Fruit fly (Drosophila melanogaster) whole organism, embryonic: ENCODE data around the gene Polr3G.

Experiments
- Bgb ChIP-seq: fragments of 200-800 bp; sonication (Bioruptor generic); IDR thresholded peaks from 2 replicates; pipeline ENCODE4 v1.3.6; 2022; ENCODE audit warnings: missing biosample characterization, missing genetic modification characterization; ENCODE audit not compliant: partially characterized antibody
- Blimp-1 ChIP-seq: fragments of 200-800 bp; sonication (Bioruptor generic); optimal IDR thresholded peaks from 3 replicates; lab custom pipeline; 2018; ENCODE audit warnings: missing biosample characterization, missing genetic modification characterization, mild to moderate bottlenecking, moderate library complexity, missing genetic modification reagents
- CG10959 ChIP-seq: fragments of 200-800 bp; sonication (Bioruptor generic); IDR thresholded peaks from 2 replicates; pipeline ENCODE4 v1.3.6; 2022; ENCODE audit warnings: missing biosample characterization, missing genetic modification characterization
- CG12769 ChIP-seq: fragments of 200-800 bp; sonication (Bioruptor generic); optimal IDR thresholded peaks from 2 replicates; lab custom pipeline; 2019; ENCODE audit warnings: missing biosample characterization, mild to moderate bottlenecking, missing genetic modification characterization, moderate library complexity
- CG14014 ChIP-seq: fragments of 200-800 bp; sonication (Bioruptor generic); IDR thresholded peaks from 2 replicates; pipeline ENCODE4 v1.3.6; 2022; ENCODE audit warnings: missing biosample characterization, missing genetic modification characterization
- CG15514 ChIP-seq: fragments of 200-800 bp; sonication (Bioruptor generic); optimal IDR thresholded peaks from 3 replicates; lab custom pipeline; 2017; ENCODE audit warnings: missing biosample characterization, missing genetic modification characterization, mild to moderate bottlenecking, moderate library complexity, missing genetic modification reagents
- CG18599 ChIP-seq: fragments of 200-800 bp; sonication (Bioruptor generic); optimal IDR thresholded peaks from 3 replicates; lab custom pipeline; 2017; ENCODE audit warnings: missing biosample characterization, missing genetic modification characterization, mild to moderate bottlenecking, moderate library complexity, missing genetic modification reagents
- CG18619 ChIP-seq: fragments of 200-800 bp; sonication (Bioruptor generic); optimal IDR thresholded peaks from 3 replicates; lab custom pipeline; 2017; ENCODE audit warnings: missing biosample characterization, mild to moderate bottlenecking, missing genetic modification characterization
- CG3281 ChIP-seq: fragments of 200-800 bp; sonication (Bioruptor generic); optimal IDR thresholded peaks from 3 replicates; lab custom pipeline; 2017; ENCODE audit warnings: missing biosample characterization, mild to moderate bottlenecking, missing genetic modification characterization
- CG34224 ChIP-seq: fragments of 200-800 bp; sonication (Bioruptor generic); IDR thresholded peaks from 3 replicates; pipeline ENCODE4 v1.3.6; 2022; ENCODE audit warnings: missing biosample characterization, missing genetic modification characterization; ENCODE audit not compliant: partially characterized antibody
- CG34422 ChIP-seq: fragments of 200-800 bp; sonication (Bioruptor generic); IDR thresholded peaks from 3 replicates; pipeline ENCODE4 v1.3.6; 2022; ENCODE audit warnings: missing biosample characterization, missing genetic modification characterization
- CG4328 ChIP-seq: fragments of 200-800 bp; sonication (Bioruptor generic); optimal IDR thresholded peaks from 3 replicates; lab custom pipeline; 2017; ENCODE audit warnings: missing biosample characterization, missing genetic modification reagents, missing genetic modification characterization
- CG43689 ChIP-seq: fragments of 200-800 bp; sonication (Bioruptor generic); IDR thresholded peaks from 2 replicates; pipeline ENCODE4 v1.3.6; 2022; ENCODE audit warnings: missing biosample characterization, missing genetic modification characterization
- CG5180 ChIP-seq: fragments of 200-800 bp; sonication (Bioruptor generic); optimal IDR thresholded peaks from 3 replicates; lab custom pipeline; 2017; ENCODE audit warnings: missing biosample characterization, missing genetic modification characterization, mild to moderate bottlenecking, moderate library complexity, missing genetic modification reagents
- CG8290 ChIP-seq, 3 experiments: fragments of 200-800 bp; sonication (Bioruptor generic); optimal IDR thresholded peaks; 2 replicates each; lab custom pipeline; 2016 to 2019; ENCODE audit warnings: missing biosample characterization in 3 of 3, missing genetic modification characterization in 3 of 3, mild to moderate bottlenecking in 2 of 3, moderate library complexity in 1 of 3
- CG9437 ChIP-seq: fragments of 200-800 bp; sonication (Bioruptor generic); optimal IDR thresholded peaks from 2 replicates; lab custom pipeline; 2018; ENCODE audit warnings: missing biosample characterization, mild to moderate bottlenecking, missing genetic modification characterization
- CTCF ChIP-seq: fragments of 200-800 bp; sonication (Bioruptor generic); optimal IDR thresholded peaks from 2 replicates; lab custom pipeline; 2017; ENCODE audit warnings: missing biosample characterization, mild to moderate bottlenecking, missing genetic modification characterization, moderate library complexity
- D19A ChIP-seq: fragments of 200-800 bp; optimal IDR thresholded peaks from 3 replicates; lab custom pipeline; 2019; ENCODE audit warnings: missing biosample characterization, mild to moderate bottlenecking, missing genetic modification characterization, moderate library complexity
- Deaf1 ChIP-seq: fragments of 200-800 bp; optimal IDR thresholded peaks from 3 replicates; lab custom pipeline; 2019; ENCODE audit warnings: missing biosample characterization, mild to moderate bottlenecking, missing genetic modification characterization, moderate library complexity
- GATAe ChIP-seq: fragments of 200-800 bp; sonication (Bioruptor generic); conservative IDR thresholded peaks from 2 replicates; pipeline ENCODE4 v1.3.6; 2022; ENCODE audit warnings: missing biosample characterization, missing genetic modification characterization
- Gug ChIP-seq: fragments of 200-800 bp; sonication (Bioruptor generic); IDR thresholded peaks from 4 replicates; pipeline ENCODE4 v1.3.6; 2022; ENCODE audit warnings: missing biosample characterization, missing genetic modification characterization
- HLH4C ChIP-seq: fragments of 200-800 bp; sonication (Bioruptor generic); IDR thresholded peaks from 3 replicates; pipeline ENCODE4 v1.3.6; 2022; ENCODE audit warnings: missing biosample characterization, missing genetic modification characterization; ENCODE audit not compliant: partially characterized antibody
- HLH54F ChIP-seq: fragments of 200-800 bp; sonication (Bioruptor generic); optimal IDR thresholded peaks from 3 replicates; lab custom pipeline; 2016; ENCODE audit warnings: missing biosample characterization, missing genetic modification characterization
- Hr51 ChIP-seq, 2 experiments: fragments of 200-800 bp; sonication (Bioruptor generic); optimal IDR thresholded peaks; 2 replicates in 1 of 2; 3 replicates in 1 of 2; lab custom pipeline; 2016 to 2018; ENCODE audit warnings: missing biosample characterization in 2 of 2, missing genetic modification characterization in 2 of 2, mild to moderate bottlenecking in 1 of 2, moderate library complexity in 1 of 2
- Hsf ChIP-seq: fragments of 200-800 bp; sonication (Bioruptor generic); optimal IDR thresholded peaks from 3 replicates; lab custom pipeline; 2016; ENCODE audit warnings: missing biosample characterization, missing genetic modification characterization
- Lpt ChIP-seq: fragments of >200 bp; optimal IDR thresholded peaks from 2 replicates; lab custom pipeline; 2018; ENCODE audit warnings: missing biosample characterization, missing genetic modification characterization
- Meics ChIP-seq: fragments of 200-800 bp; sonication (Bioruptor generic); optimal IDR thresholded peaks from 2 replicates; lab custom pipeline; 2017; ENCODE audit warnings: missing biosample characterization, mild to moderate bottlenecking, missing genetic modification characterization
- Myb ChIP-seq: fragments of 200-800 bp; sonication (Bioruptor generic); optimal IDR thresholded peaks from 2 replicates; lab custom pipeline; 2016; ENCODE audit warnings: missing biosample characterization, missing genetic modification characterization
- PHDP ChIP-seq: fragments of 200-800 bp; sonication (Bioruptor generic); optimal IDR thresholded peaks from 3 replicates; lab custom pipeline; 2018; ENCODE audit warnings: missing biosample characterization, mild to moderate bottlenecking, missing genetic modification characterization, moderate library complexity
- Sox100B ChIP-seq: fragments of 200-800 bp; sonication (Bioruptor generic); optimal IDR thresholded peaks from 3 replicates; lab custom pipeline; 2018; ENCODE audit warnings: missing biosample characterization, mild to moderate bottlenecking, missing genetic modification characterization
- Sry-β ChIP-seq: fragments of 200-800 bp; sonication (Bioruptor generic); optimal IDR thresholded peaks from 2 replicates; lab custom pipeline; 2018; ENCODE audit warnings: missing biosample characterization, mild to moderate bottlenecking, missing genetic modification characterization, moderate library complexity
- btn ChIP-seq: fragments of 200-800 bp; sonication (Bioruptor generic); optimal IDR thresholded peaks from 2 replicates; lab custom pipeline; 2016; ENCODE audit warnings: missing biosample characterization, missing genetic modification characterization
- cg ChIP-seq: fragments of 200-800 bp; sonication (Bioruptor generic); optimal IDR thresholded peaks from 3 replicates; lab custom pipeline; 2019; ENCODE audit warnings: missing biosample characterization, mild to moderate bottlenecking, missing genetic modification characterization, moderate library complexity
- ci ChIP-seq: fragments of 200-800 bp; sonication (Bioruptor generic); IDR thresholded peaks from 3 replicates; pipeline ENCODE4 v1.3.6; 2022; ENCODE audit warnings: missing biosample characterization, missing genetic modification characterization
- dm ChIP-seq: fragments of 200-800 bp; sonication (Bioruptor generic); optimal IDR thresholded peaks from 3 replicates; lab custom pipeline; 2016; ENCODE audit warnings: missing biosample characterization, missing genetic modification characterization
- gcm2 ChIP-seq: fragments of 200-800 bp; sonication (Bioruptor generic); optimal IDR thresholded peaks from 2 replicates; lab custom pipeline; 2016; ENCODE audit warnings: missing biosample characterization, missing genetic modification characterization
- gem ChIP-seq: fragments of 200-800 bp; sonication (Bioruptor generic); optimal IDR thresholded peaks from 2 replicates; lab custom pipeline; 2019; ENCODE audit warnings: missing biosample characterization, mild to moderate bottlenecking, missing genetic modification characterization, moderate library complexity
- gsb-n ChIP-seq: fragments of 200-800 bp; sonication (Bioruptor generic); optimal IDR thresholded peaks from 3 replicates; lab custom pipeline; 2018; ENCODE audit warnings: missing biosample characterization, mild to moderate bottlenecking, missing genetic modification characterization
- gt ChIP-seq: fragments of 200-800 bp; sonication (Bioruptor generic); IDR thresholded peaks from 2 replicates; pipeline ENCODE4 v1.3.6; 2022; ENCODE audit warnings: missing biosample characterization, missing genetic modification characterization
- jing ChIP-seq: fragments of 200-800 bp; sonication (Bioruptor generic); optimal IDR thresholded peaks from 2 replicates; lab custom pipeline; 2018; ENCODE audit warnings: missing biosample characterization, mild to moderate bottlenecking, missing genetic modification characterization
- lilli ChIP-seq: fragments of 200-800 bp; sonication (Bioruptor generic); optimal IDR thresholded peaks from 3 replicates; lab custom pipeline; 2016; ENCODE audit warnings: missing biosample characterization, missing genetic modification characterization
- lola ChIP-seq, 3 experiments: fragments of >200 bp in 2 of 3; fragments of 200-800 bp in 1 of 3; sonication (Bioruptor generic) in 1 of 3; optimal IDR thresholded peaks; 2 replicates each; lab custom pipeline; 2017 to 2019; ENCODE audit warnings: missing biosample characterization in 3 of 3, missing genetic modification characterization in 3 of 3, mild to moderate bottlenecking in 1 of 3, moderate library complexity in 1 of 3
- pb ChIP-seq: fragments of 200-800 bp; sonication (Bioruptor generic); optimal IDR thresholded peaks from 3 replicates; lab custom pipeline; 2016; ENCODE audit warnings: missing biosample characterization, missing genetic modification characterization
- schlank ChIP-seq: fragments of 200-800 bp; sonication (Bioruptor generic); optimal IDR thresholded peaks from 2 replicates; lab custom pipeline; 2018; ENCODE audit warnings: missing biosample characterization, mild to moderate bottlenecking, missing genetic modification characterization
- sens ChIP-seq: fragments of 200-800 bp; sonication (Bioruptor generic); peaks from one replicate; lab custom pipeline; 2016; ENCODE audit warnings: missing biosample characterization, missing genetic modification characterization
- sr ChIP-seq: fragments of 200-800 bp; sonication (Bioruptor generic); IDR thresholded peaks from 3 replicates; pipeline ENCODE4 v1.3.6; 2022; ENCODE audit warnings: missing biosample characterization, missing genetic modification characterization
- tio ChIP-seq: fragments of 200-800 bp; sonication (Bioruptor generic); optimal IDR thresholded peaks from 2 replicates; lab custom pipeline; 2017; ENCODE audit warnings: missing biosample characterization, missing genetic modification characterization, inconsistent platforms
- tna ChIP-seq: fragments of 200-800 bp; sonication (Bioruptor generic); IDR thresholded peaks from 2 replicates; pipeline ENCODE4 v1.3.6; 2022; ENCODE audit warnings: missing biosample characterization, missing genetic modification characterization; ENCODE audit not compliant: partially characterized antibody
- unpg ChIP-seq: fragments of 200-800 bp; sonication (Bioruptor generic); optimal IDR thresholded peaks from 3 replicates; lab custom pipeline; 2018; ENCODE audit warnings: missing biosample characterization, mild to moderate bottlenecking, missing genetic modification characterization, moderate library complexity
- wor ChIP-seq: fragments of 200-800 bp; sonication (Bioruptor generic); IDR thresholded peaks from 2 replicates; pipeline ENCODE4 v1.3.6; 2022; ENCODE audit warnings: missing biosample characterization, missing genetic modification characterization

The Polr3G gene

DNA sequence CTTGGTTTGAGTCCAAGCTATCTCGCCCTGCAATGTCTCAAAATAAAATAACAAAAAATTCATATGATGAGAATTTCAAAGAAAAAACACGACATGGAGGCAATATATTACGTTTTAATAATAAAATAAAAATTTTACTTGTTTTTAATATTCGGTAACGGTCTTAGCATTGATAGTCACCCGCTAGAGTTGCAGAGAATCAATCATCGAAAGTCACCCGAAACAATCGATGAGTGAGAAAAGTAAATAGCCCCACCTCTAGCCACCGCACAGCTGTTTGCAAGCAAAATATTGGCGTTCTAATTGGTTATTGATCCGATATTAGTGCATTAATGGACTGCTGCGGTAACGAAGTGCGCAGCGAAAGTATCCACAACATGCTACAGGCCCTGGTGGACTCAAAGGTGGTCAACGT, 49.1 kb upstream of the Polr3G start, which contains the start of gene CG34250 (continued):
- peak; percentile 44 for TF ChIP-seq Hsf (GFP tag; lab: Kevin White, UChicago)
- no peak for TF ChIP-seq CG9437 (GFP tag; lab: Kevin White, UChicago)
- TF ChIP-seq PHDP (tag; lab: Kevin White, UChicago), result peak; percentile 26
- peak; percentile 71 for TF ChIP-seq CG34224 (GFP tag; lab: Robert Waterston, UW)
- peak; percentile 35 for TF ChIP-seq Meics (GFP tag; lab: Kevin White, UChicago)
- peak; percentile 43; the same call in 1 of the 2 replicates for TF ChIP-seq tna (GFP tag; lab: Robert Waterston, UW)
- no peak for TF ChIP-seq pb (GFP tag; lab: Kevin White, UChicago)
- TF ChIP-seq CG14014, result 0 out of 2 replicates have a peak, but pooled peaks have one; percentile 18
- peak; percentile 34 for TF ChIP-seq CG8290 (GFP tag; optimal IDR thresholded peaks at IDR 0.05; lab: Kevin White, UChicago)
- TF ChIP-seq CG8290 (tag; optimal IDR thresholded peaks at IDR 0.05; lab: Kevin White, UChicago), result peak in 1 of 2 experiments; percentile 32
- TF ChIP-seq CG3281 (GFP tag; lab: Kevin White, UChicago), result peak; percentile 21
- TF ChIP-seq ci (GFP tag; lab: Robert Waterston, UW), result no peak
- peak; percentile 77 for TF ChIP-seq HLH4C (GFP tag; lab: Robert Waterston, UW)
- TF ChIP-seq jing (GFP tag; lab: Kevin White, UChicago), result no peak
- no peak for TF ChIP-seq unpg (GFP tag; lab: Kevin White, UChicago)
- TF ChIP-seq CG5180 (GFP tag; lab: Kevin White, UChicago), result no peak
- TF ChIP-seq lilli (GFP tag; lab: Kevin White, UChicago), result peak; percentile 64
- TF ChIP-seq HLH54F (GFP tag; lab: Kevin White, UChicago), result peak; percentile 31
- peak; percentile 26 for TF ChIP-seq CG18599 (GFP tag; lab: Kevin White, UChicago)
- TF ChIP-seq Blimp-1 (GFP tag; lab: Kevin White, UChicago), result peak; percentile 29
- TF ChIP-seq tio (GFP tag; lab: Kevin White, UChicago), result no peak
- TF ChIP-seq CG43689 (GFP tag; lab: Robert Waterston, UW), result no peak
- no peak; the same call in 3 of the 4 replicates for TF ChIP-seq Gug (GFP tag; lab: Robert Waterston, UW)
- peak; percentile 37 for TF ChIP-seq gcm2 (GFP tag; lab: Kevin White, UChicago)
- TF ChIP-seq CG4328 (GFP tag; lab: Kevin White, UChicago), result peak; percentile 3
- no peak for TF ChIP-seq Lpt (GFP tag; lab: Kevin White, UChicago)
- TF ChIP-seq Myb (GFP tag; lab: Kevin White, UChicago), result peak; percentile 63
- TF ChIP-seq D19A (tag; lab: Kevin White, UChicago), result peak; percentile 37
- peak; percentile 33 for TF ChIP-seq gem (tag; lab: Kevin White, UChicago)
- peak; percentile 48 for TF ChIP-seq CG12769 (tag; lab: Kevin White, UChicago)
- TF ChIP-seq wor, result no peak
- TF ChIP-seq dm (GFP tag; lab: Kevin White, UChicago), result no peak
- TF ChIP-seq Sox100B, result no peak
- peak; percentile 46 for TF ChIP-seq CG18619 (GFP tag; lab: Kevin White, UChicago)
- TF ChIP-seq cg, result no peak
- TF ChIP-seq Hr51 (GFP tag; optimal IDR thresholded peaks at IDR 0.05; lab: Kevin White, UChicago), result peak; percentile 35 to 55
- TF ChIP-seq CTCF (GFP tag; lab: Kevin White, UChicago), result peak; percentile 66
- no peak for TF ChIP-seq gt (GFP tag; lab: Robert Waterston, UW)
- TF ChIP-seq CG10959 (GFP tag; lab: Robert Waterston, UW), result no peak
- TF ChIP-seq Sry-β (GFP tag; lab: Kevin White, UChicago), result peak; percentile 1
- no peak for TF ChIP-seq GATAe (GFP tag; lab: Robert Waterston, UW)
- TF ChIP-seq sens (GFP tag; lab: Kevin White, UChicago), result peak; percentile 78
- peak; percentile 72 for TF ChIP-seq Bgb (GFP tag; lab: Robert Waterston, UW)
- no peak for TF ChIP-seq sr (GFP tag; lab: Robert Waterston, UW)
- peak; percentile 3 for TF ChIP-seq Deaf1 (tag; lab: Kevin White, UChicago)
- no peak for TF ChIP-seq schlank
- TF ChIP-seq btn (GFP tag; lab: Kevin White, UChicago), result no peak
- TF ChIP-seq gsb-n, result no peak
- TF ChIP-seq CG34422 (GFP tag; lab: Robert Waterston, UW), result peak; percentile 48; the same call in 1 of the 3 replicates
- TF ChIP-seq lola (GFP tag; optimal IDR thresholded peaks at IDR 0.05; lab: Kevin White, UChicago), result peak in 1 of 3 experiments; percentile 6
- peak; percentile 77 for TF ChIP-seq CG15514 (GFP tag; lab: Kevin White, UChicago)
